Worm (Caenorhabditis elegans): ENCODE results near the gene ddx-46.
A peak's percentile ranks its signal among the peaks of the same experiment; 100 is the strongest.

Gene ddx-46

ce11 chrIV:1256723-1257122 is 52.7 kb downstream of the ddx-46 start, which contains the start of gene clec-168:
Gene clec-168 (plus strand): TSS chrIV:1256969.
- TF ChIP-seq nhr-12 (tag; optimal IDR thresholded peaks at IDR 0.05) (no peak), pqm-1 (tag; optimal IDR thresholded peaks at IDR 0.05) (peak; percentile 78), jun-1 (tag; optimal IDR thresholded peaks at IDR 0.05) (no peak), nhr-11 (tag; optimal IDR thresholded peaks at IDR 0.05) (no peak), elt-2 (tag; optimal IDR thresholded peaks at IDR 0.05) (peak; percentile 69), nhr-76 (tag; optimal IDR thresholded peaks at IDR 0.05) (no peak)

- TF ChIP-seq ceh-16 (tag; optimal IDR thresholded peaks at IDR 0.05) (no peak), jun-1 (tag; optimal IDR thresholded peaks at IDR 0.05) (no peak), pha-4 (tag; optimal IDR thresholded peaks at IDR 0.05) (no peak), elt-2 (tag; optimal IDR thresholded peaks at IDR 0.05) (no peak), sea-2 (GFP tag; optimal IDR thresholded peaks at IDR 0.05) (no peak), hmg-11 (tag; optimal IDR thresholded peaks at IDR 0.05) (no peak), eor-1 (tag; optimal IDR thresholded peaks at IDR 0.05) (no peak)
These were observed 53.8 kb downstream of the ddx-46 start, which contains the start of gene clec-167 for ce11 chrIV:1255632-1256031. Gene clec-167 (minus strand): TSS chrIV:1255732.

ce11 chrIV:1251242-1251911 is 58.1 kb downstream of the ddx-46 start, which contains the start of the genes clec-166 and F38A1.6:
Gene clec-166 (minus strand): TSS chrIV:1251342.
Gene F38A1.6 (plus strand): TSS chrIV:1251861.
- TF ChIP-seq elt-2 (tag; optimal IDR thresholded peaks at IDR 0.05) (peak; percentile 9), lin-39 (tag; optimal IDR thresholded peaks at IDR 0.05) (no peak)

Data from whole organism, L3 larva.